Fruit fly (Drosophila melanogaster): ENCODE data around the gene CG10631.

CG10631 gene

DNA sequence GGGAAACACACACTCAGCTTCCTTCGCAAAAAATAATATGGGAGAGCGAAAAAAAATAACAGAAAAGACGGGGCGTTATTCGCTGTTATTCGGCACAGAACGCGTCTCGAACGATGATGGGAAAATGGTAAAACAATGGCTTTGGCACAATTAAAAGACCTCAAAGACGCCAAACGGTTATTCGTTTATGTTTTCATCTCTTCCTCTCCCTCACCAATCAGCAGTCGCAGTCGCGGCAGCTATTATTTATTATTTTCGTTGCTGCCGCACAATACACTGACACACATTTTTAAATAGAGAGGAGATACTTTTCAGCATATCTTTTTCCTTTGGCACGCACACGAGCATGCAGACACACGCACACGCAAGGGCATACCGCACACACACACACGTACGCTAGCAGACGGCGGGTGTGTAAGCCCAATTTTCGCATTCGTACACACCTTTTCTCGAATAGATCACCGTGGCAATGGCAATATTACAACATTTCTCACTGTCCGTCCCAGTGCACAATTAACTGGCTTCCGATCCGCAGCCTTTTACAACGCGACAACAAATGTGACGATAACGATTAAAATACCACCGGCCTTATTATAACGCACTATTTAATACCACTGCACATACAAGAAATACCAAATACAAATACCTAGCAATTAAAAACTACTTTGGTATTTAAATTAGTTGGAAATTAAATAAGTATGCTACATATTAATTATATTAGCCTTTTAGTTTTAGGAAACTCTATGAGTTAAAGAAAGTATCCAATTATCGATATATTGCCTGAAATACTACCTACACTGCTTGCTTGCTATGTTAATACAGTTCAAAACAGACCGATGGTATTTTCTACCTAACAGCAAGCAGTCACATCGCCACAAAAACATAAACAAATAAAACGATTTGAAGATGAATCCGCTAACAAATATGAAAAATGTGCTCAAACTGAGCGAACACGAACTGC lies 34.9 kb upstream of the CG10631 start, which contains the start of the genes CdGAPr and CG10466 (continued):
- no peak for TF ChIP-seq TFAM (GFP tag; optimal IDR thresholded peaks at IDR 0.05)
- no peak for TF ChIP-seq CG2889 (GFP tag; IDR thresholded peaks at IDR 0.05)
- TF ChIP-seq ATbp (GFP tag; optimal IDR thresholded peaks at IDR 0.05), result no peak
- TF ChIP-seq ken (GFP tag; IDR thresholded peaks at IDR 0.05), result no peak
- TF ChIP-seq org-1 (GFP tag; optimal IDR thresholded peaks at IDR 0.05), result no peak
- no peak for TF ChIP-seq peb (GFP tag; IDR thresholded peaks at IDR 0.05)
- no peak for TF ChIP-seq CG10209 (GFP tag; optimal IDR thresholded peaks at IDR 0.05)
- no peak for TF ChIP-seq CG17385 (GFP tag; optimal IDR thresholded peaks at IDR 0.05)
- no peak for TF ChIP-seq cato (GFP tag; optimal IDR thresholded peaks at IDR 0.05; ENCODE audit: borderline replicate concordance)
- no peak for TF ChIP-seq CG12744 (GFP tag; optimal IDR thresholded peaks at IDR 0.05)
- TF ChIP-seq CG17568 (GFP tag; optimal IDR thresholded peaks at IDR 0.05), result no peak
- TF ChIP-seq seq (GFP tag; IDR thresholded peaks at IDR 0.05), result no peak
- TF ChIP-seq CG10431 (GFP tag; optimal IDR thresholded peaks at IDR 0.05), result no peak
- TF ChIP-seq tin (GFP tag; optimal IDR thresholded peaks at IDR 0.05), result no peak
- TF ChIP-seq repo (GFP tag; optimal IDR thresholded peaks at IDR 0.05), result no peak
- TF ChIP-seq ssp (GFP tag; IDR thresholded peaks at IDR 0.05), result 0 out of 2 replicates have a peak, but pooled peaks have one; percentile 12
- no peak for TF ChIP-seq klu (GFP tag; IDR thresholded peaks at IDR 0.05)
- no peak for TF ChIP-seq CG15479 (GFP tag; optimal IDR thresholded peaks at IDR 0.05)
- peak; percentile 39 for TF ChIP-seq BtbVII (GFP tag; optimal IDR thresholded peaks at IDR 0.05)
- TF ChIP-seq Optix (GFP tag; IDR thresholded peaks at IDR 0.05), result no peak
- TF ChIP-seq CG31224 (GFP tag; IDR thresholded peaks at IDR 0.05), result no peak
- no peak for TF ChIP-seq ems (GFP tag; optimal IDR thresholded peaks at IDR 0.05)
- peak; percentile 62 for TF ChIP-seq BEAF-32 (GFP tag; optimal IDR thresholded peaks at IDR 0.05)
- TF ChIP-seq CG30431 (GFP tag; optimal IDR thresholded peaks at IDR 0.05), result no peak
- peak; percentile 66; the same call in 1 of the 2 replicates for TF ChIP-seq CG42726 (GFP tag; IDR thresholded peaks at IDR 0.05; ENCODE audit: partially characterized antibody)
- peak; percentile 1 for TF ChIP-seq Mes4 (GFP tag; optimal IDR thresholded peaks at IDR 0.05)
- TF ChIP-seq lmd (GFP tag; IDR thresholded peaks at IDR 0.05), result no peak
- TF ChIP-seq Ets97D (GFP tag; optimal IDR thresholded peaks at IDR 0.05), result peak; percentile 62
- no peak for TF ChIP-seq tap (tag; optimal IDR thresholded peaks at IDR 0.05)
- no peak for TF ChIP-seq rib (GFP tag; IDR thresholded peaks at IDR 0.05)
- TF ChIP-seq unpg (GFP tag; optimal IDR thresholded peaks at IDR 0.05), result peak; percentile 26
- TF ChIP-seq CG1024 (GFP tag; IDR thresholded peaks at IDR 0.05), result no peak
- no peak for TF ChIP-seq CG6272 (GFP tag; IDR thresholded peaks at IDR 0.05)
- peak; percentile 27; the same call in 1 of the 2 replicates for TF ChIP-seq tna (GFP tag; IDR thresholded peaks at IDR 0.05; ENCODE audit: partially characterized antibody)
- no peak for TF ChIP-seq CG10321 (GFP tag; IDR thresholded peaks at IDR 0.05)
- TF ChIP-seq Mrtf (GFP tag; IDR thresholded peaks at IDR 0.05), result no peak
- TF ChIP-seq Sry-δ (GFP tag; optimal IDR thresholded peaks at IDR 0.05), result peak; percentile 55
- TF ChIP-seq CG30403 (GFP tag; optimal IDR thresholded peaks at IDR 0.05), result no peak
- no peak for TF ChIP-seq fu2 (GFP tag; optimal IDR thresholded peaks at IDR 0.05)
- TF ChIP-seq psq (GFP tag; optimal IDR thresholded peaks at IDR 0.05), result no peak
- no peak for TF ChIP-seq CG33557 (GFP tag; optimal IDR thresholded peaks at IDR 0.05)
- no peak for TF ChIP-seq al (GFP tag; IDR thresholded peaks at IDR 0.05)
- TF ChIP-seq bsh (GFP tag; optimal IDR thresholded peaks at IDR 0.05), result peak in 1 of 2 experiments; percentile 1
- peak; percentile 5 for TF ChIP-seq Deaf1 (tag; optimal IDR thresholded peaks at IDR 0.05)
- TF ChIP-seq CG7928 (GFP tag; optimal IDR thresholded peaks at IDR 0.05), result no peak
- peak; percentile 54 for TF ChIP-seq CHES-1-like (GFP tag; optimal IDR thresholded peaks at IDR 0.05)
- peak; percentile 37 for TF ChIP-seq amos (GFP tag; IDR thresholded peaks at IDR 0.05; ENCODE audit: partially characterized antibody)
- TF ChIP-seq eyg (GFP tag; optimal IDR thresholded peaks at IDR 0.05), result no peak
- no peak for TF ChIP-seq ro (GFP tag; IDR thresholded peaks at IDR 0.05)
